Worm (Caenorhabditis elegans) whole organism, midembryonic: Measurements from ENCODE around the gene F55A11.1.

Experiments
- T22C8.4 ChIP-seq: fragments of 200-800 bp; sonication (Bioruptor generic); IDR thresholded peaks from 2 replicates; pipeline ENCODE4 v1.3.6; 2022; ENCODE audit warnings: missing genetic modification characterization, missing compliant biosample characterization
- cog-1 ChIP-seq: sonication (generic microtip); optimal IDR thresholded peaks from 2 replicates; lab custom pipeline; 2016; ENCODE audit warnings: missing genetic modification characterization, missing compliant biosample characterization
- flt-1 ChIP-seq: fragments of 200-800 bp; sonication (Bioruptor generic); IDR thresholded peaks from 2 replicates; pipeline ENCODE4 v1.3.6; 2022; ENCODE audit warnings: missing genetic modification characterization, missing compliant biosample characterization
- klf-2 ChIP-seq: fragments of 200-800 bp; sonication (Bioruptor generic); conservative IDR thresholded peaks from 2 replicates; pipeline ENCODE4 v1.3.6; 2022; ENCODE audit warnings: missing genetic modification reagents, missing genetic modification characterization, missing compliant biosample characterization
- med-1 ChIP-seq: sonication (generic microtip); optimal IDR thresholded peaks from 2 replicates; lab custom pipeline; 2017; ENCODE audit warnings: missing genetic modification characterization, mild to moderate bottlenecking, missing compliant biosample characterization, antibody characterized with exemption, missing genetic modification reagents; ENCODE audit not compliant: insufficient read depth
- ref-1 ChIP-seq: fragments of 200-800 bp; sonication (Bioruptor generic); conservative IDR thresholded peaks from 2 replicates; pipeline ENCODE4 v1.3.6; 2022; ENCODE audit warnings: missing genetic modification reagents, missing genetic modification characterization, missing compliant biosample characterization
- tab-1 ChIP-seq: fragments of 200-800 bp; sonication (Bioruptor generic); IDR thresholded peaks from 2 replicates; pipeline ENCODE4 v1.3.6; 2022; ENCODE audit warnings: missing genetic modification characterization, missing compliant biosample characterization
- ztf-23 ChIP-seq: fragments of 200-800 bp; sonication (Bioruptor generic); IDR thresholded peaks from 2 replicates; pipeline ENCODE4 v1.3.6; 2022; ENCODE audit warnings: missing genetic modification reagents, missing genetic modification characterization, missing compliant biosample characterization
- ztf-29 ChIP-seq: fragments of 200-800 bp; sonication (Bioruptor generic); IDR thresholded peaks from 2 replicates; pipeline ENCODE4 v1.3.6; 2022; ENCODE audit warnings: missing genetic modification reagents, missing genetic modification characterization, missing compliant biosample characterization

Gene F55A11.1

DNA sequence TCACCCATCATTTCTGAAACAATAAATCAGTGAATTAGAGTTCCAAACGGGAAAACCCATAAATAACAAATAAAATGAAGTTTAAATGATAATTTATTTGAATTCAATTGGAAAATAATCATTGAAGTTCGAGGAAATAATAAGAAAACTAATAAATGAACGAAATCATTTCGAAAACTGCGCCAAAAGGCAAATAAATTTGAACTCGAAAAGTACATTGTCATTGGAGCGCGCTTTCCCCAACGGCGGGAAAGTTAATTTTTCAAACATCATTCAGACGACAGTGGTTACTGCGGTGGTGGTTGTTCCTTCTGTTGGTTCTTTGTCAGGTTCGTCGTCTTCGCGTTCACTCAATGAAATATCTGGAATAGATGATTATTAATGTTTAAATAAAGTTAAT is 30.7 kb downstream of the F55A11.1 start, which contains the start of gene npp-22:
npp-22 (minus strand) TSS at position 13 of the 400 bp plus-strand sequence.
- no peak for TF ChIP-seq ref-1
- no peak for TF ChIP-seq tab-1
- TF ChIP-seq ztf-23 (GFP tag; lab: Robert Waterston, UW), result no peak
- TF ChIP-seq T22C8.4 (GFP tag; lab: Robert Waterston, UW), result no peak
- TF ChIP-seq cog-1 (tag; lab: Kevin White, UChicago), result no peak

DNA sequence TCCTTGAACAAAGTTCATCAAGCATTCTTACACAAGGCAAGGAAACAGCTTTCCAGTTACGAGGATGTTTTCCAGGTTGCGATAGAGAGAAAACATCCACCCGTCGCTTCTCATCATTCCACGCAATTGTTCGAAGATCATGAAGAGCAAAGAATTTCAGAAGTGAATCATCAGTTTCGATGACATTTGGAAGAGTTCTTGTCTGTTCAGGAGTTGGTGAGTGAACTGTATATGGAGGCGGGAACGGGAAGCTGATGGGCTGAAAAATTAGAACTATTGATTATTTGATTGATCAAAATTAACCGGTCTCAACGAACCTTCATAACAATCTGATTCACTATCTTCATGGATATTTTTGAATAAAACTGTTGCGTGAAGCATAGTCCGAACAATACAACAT is 32.1 kb downstream of the F55A11.1 start:
- TF ChIP-seq klf-2 (GFP tag; lab: Robert Waterston, UW) (no peak), ztf-29 (GFP tag; lab: Robert Waterston, UW) (no peak), tab-1 (no peak), T22C8.4 (GFP tag; lab: Robert Waterston, UW) (no peak), ref-1 (no peak), cog-1 (tag; lab: Kevin White, UChicago) (no peak), flt-1 (no peak), ztf-23 (GFP tag; lab: Robert Waterston, UW) (no peak), med-1 (GFP tag; lab: Kevin White, UChicago) (no peak)

DNA sequence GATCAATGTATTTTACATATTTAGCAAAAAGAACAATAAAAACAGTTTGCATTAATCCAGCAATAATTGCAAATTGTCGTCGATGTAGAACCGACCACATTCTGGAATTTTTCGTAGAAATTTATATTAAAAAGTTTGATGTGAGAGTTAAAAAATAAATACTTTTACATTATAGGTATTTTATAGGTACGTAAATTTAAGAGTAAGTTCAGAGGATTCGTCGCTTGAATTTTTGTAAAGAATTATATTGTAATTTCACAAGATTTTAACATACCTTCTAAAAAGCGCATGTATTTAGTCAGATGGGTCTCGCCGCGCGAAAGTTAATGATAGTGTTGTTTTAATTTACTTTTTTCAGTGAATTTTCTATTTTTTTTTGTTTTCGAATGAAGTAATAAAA is 34.1 kb downstream of the F55A11.1 start, which contains the start of gene rhr-2:
rhr-2 (minus strand) TSS at position 101 of the 400 bp plus-strand sequence.
- TF ChIP-seq med-1 (GFP tag; lab: Kevin White, UChicago), result no peak
- no peak for TF ChIP-seq ref-1
- TF ChIP-seq T22C8.4 (GFP tag; lab: Robert Waterston, UW), result no peak
- no peak for TF ChIP-seq flt-1

DNA sequence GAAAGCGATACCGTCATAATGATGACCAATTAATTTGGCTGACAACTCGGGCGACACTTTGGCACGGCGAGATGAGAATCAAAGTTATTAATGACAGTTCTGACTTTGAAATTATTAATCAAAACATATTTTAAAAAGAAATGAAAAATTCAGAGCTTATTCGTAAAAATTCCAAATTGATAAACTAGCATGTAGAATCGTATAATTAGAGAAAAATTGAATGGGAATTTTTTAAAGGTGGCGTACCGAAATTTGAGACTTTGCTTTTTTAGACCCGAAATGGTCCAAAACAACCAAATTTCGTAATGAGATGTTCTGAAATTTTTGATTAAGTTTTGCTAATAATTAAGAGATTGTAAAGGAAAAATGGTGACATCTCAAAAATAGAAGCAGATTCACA is 38.2 kb downstream of the F55A11.1 start, which contains the start of gene daf-11:
daf-11 (minus strand) TSS at position 101 of the 400 bp plus-strand sequence.
- TF ChIP-seq med-1 (GFP tag; lab: Kevin White, UChicago), result no peak
- no peak for TF ChIP-seq cog-1 (tag; lab: Kevin White, UChicago)
- no peak for TF ChIP-seq tab-1
- TF ChIP-seq klf-2 (GFP tag; lab: Robert Waterston, UW), result no peak
- TF ChIP-seq flt-1, result no peak
- TF ChIP-seq ztf-23 (GFP tag; lab: Robert Waterston, UW), result no peak
- TF ChIP-seq ztf-29 (GFP tag; lab: Robert Waterston, UW), result no peak

DNA sequence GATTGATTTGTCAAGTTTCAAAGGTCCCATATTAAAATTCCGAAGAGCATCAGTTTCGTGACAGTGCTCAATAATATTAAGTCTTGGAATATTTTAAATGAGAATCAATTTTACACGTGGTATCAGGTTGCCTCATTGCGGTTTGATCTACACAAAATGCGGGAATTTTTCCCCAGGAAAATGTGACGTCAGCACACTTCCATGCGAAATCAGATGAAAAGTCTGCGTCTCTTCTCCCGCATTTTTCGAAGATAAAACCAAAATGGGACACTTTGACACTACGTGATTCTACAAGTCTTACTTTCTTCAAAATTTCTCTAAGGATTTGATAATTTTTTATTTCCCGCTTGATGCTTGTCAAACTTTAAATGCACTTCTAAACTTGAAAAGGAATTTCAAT is 41.3 kb downstream of the F55A11.1 start:
- TF ChIP-seq tab-1 (no peak), ztf-23 (GFP tag; lab: Robert Waterston, UW) (no peak), T22C8.4 (GFP tag; lab: Robert Waterston, UW) (no peak), klf-2 (GFP tag; lab: Robert Waterston, UW) (no peak), ztf-29 (GFP tag; lab: Robert Waterston, UW) (no peak), ref-1 (no peak), flt-1 (no peak), med-1 (GFP tag; lab: Kevin White, UChicago) (no peak), cog-1 (tag; lab: Kevin White, UChicago) (no peak)

DNA sequence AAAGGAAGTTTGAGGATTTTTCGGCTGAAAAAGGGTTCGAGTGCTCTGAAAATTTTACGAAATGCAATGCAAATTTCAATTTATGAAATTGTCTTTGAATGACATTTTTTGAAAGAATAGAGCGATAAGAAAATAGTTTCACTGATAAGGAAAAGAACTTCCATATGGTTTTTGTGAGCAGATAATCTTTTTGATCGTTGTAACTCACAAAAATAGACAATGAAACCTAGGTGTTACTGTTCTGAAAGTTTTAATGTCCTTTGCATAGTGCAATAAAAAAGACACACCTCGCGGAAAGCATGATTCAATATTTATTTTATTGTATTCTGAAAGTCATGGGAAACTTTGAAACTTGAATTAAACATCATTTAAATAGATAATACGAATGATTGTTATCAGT is 47.3 kb downstream of the F55A11.1 start:
- TF ChIP-seq med-1 (GFP tag; lab: Kevin White, UChicago), result no peak
- no peak for TF ChIP-seq klf-2 (GFP tag; lab: Robert Waterston, UW)
- no peak for TF ChIP-seq T22C8.4 (GFP tag; lab: Robert Waterston, UW)
- no peak for TF ChIP-seq tab-1
- no peak for TF ChIP-seq ztf-23 (GFP tag; lab: Robert Waterston, UW)
- no peak for TF ChIP-seq ref-1
- TF ChIP-seq cog-1 (tag; lab: Kevin White, UChicago), result no peak
- TF ChIP-seq flt-1, result no peak
- no peak for TF ChIP-seq ztf-29 (GFP tag; lab: Robert Waterston, UW)

DNA sequence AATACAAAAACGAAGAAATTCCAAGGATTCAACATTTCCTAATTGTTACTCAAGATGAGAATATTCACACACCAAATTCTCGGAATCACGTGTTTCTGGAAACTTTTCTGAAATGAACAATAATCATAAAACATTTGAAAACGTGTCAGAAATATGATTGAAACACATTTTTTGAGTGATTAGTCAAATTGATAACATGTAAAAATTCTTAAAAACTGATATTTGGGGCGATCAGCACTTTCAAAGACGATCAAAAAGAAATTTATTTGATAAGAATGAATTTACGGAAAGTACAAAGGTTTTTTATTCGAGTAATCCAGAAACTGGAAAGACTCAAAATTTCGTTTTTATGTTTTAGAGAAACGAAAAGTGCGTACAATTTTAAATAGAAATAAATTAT is 48.4 kb downstream of the F55A11.1 start, which contains the start of gene tre-3:
tre-3 (minus strand) TSS at position 107 of the 400 bp plus-strand sequence.
- TF ChIP-seq ref-1 (no peak), T22C8.4 (GFP tag; lab: Robert Waterston, UW) (no peak), med-1 (GFP tag; lab: Kevin White, UChicago) (no peak), tab-1 (no peak)
